Worm (Caenorhabditis elegans): ENCODE measurements around the gene Y56A3A.31.

Y56A3A.31 gene

ce11 chrIII:11974414-11974813, at the start of gene Y56A3A.31:
Gene Y56A3A.31 (plus strand): TSS chrIII:11974477.
- TF ChIP-seq hlh-1 (tag; optimal IDR thresholded peaks at IDR 0.05) (no peak), ceh-39 (tag; optimal IDR thresholded peaks at IDR 0.05) (peak; percentile 61)

- TF ChIP-seq cnd-1 (tag; optimal IDR thresholded peaks at IDR 0.05) (no peak), unc-120 (tag; optimal IDR thresholded peaks at IDR 0.05; ENCODE audit: poor library complexity, severe bottlenecking) (no peak), nhr-237 (tag; optimal IDR thresholded peaks at IDR 0.05) (no peak), nhr-28 (tag; optimal IDR thresholded peaks at IDR 0.05) (no peak), unc-62 (GFP tag; optimal IDR thresholded peaks at IDR 0.05) (no peak), elt-1 (tag; optimal IDR thresholded peaks at IDR 0.05; ENCODE audit: borderline replicate concordance, insufficient read depth) (no peak), ztf-11 (tag; optimal IDR thresholded peaks at IDR 0.05) (no peak), ceh-39 (tag; optimal IDR thresholded peaks at IDR 0.05) (no peak), zip-8 (tag; optimal IDR thresholded peaks at IDR 0.05) (no peak)
Observed at ce11 chrIII:11930899-11931298, 43.4 kb upstream of the Y56A3A.31 start.

ce11 chrIII:11931960-11932359, 42.3 kb upstream of the Y56A3A.31 start:
- peak; percentile 20 for TF ChIP-seq sptf-1 (tag; optimal IDR thresholded peaks at IDR 0.05)
- no peak for TF ChIP-seq tbx-8 (GFP tag; optimal IDR thresholded peaks at IDR 0.05)
- TF ChIP-seq nhr-237 (tag; optimal IDR thresholded peaks at IDR 0.05), result no peak

ce11 chrIII:11933539-11933938, 40.7 kb upstream of the Y56A3A.31 start, which contains the start of gene dolk-1:
Gene dolk-1 (minus strand): TSS chrIII:11933639.
- TF ChIP-seq nhr-76 (tag; optimal IDR thresholded peaks at IDR 0.05) (no peak), snpc-4 (tag; optimal IDR thresholded peaks at IDR 0.05) (no peak), unc-120 (tag; optimal IDR thresholded peaks at IDR 0.05; ENCODE audit: poor library complexity, severe bottlenecking) (no peak), ces-1 (GFP tag; optimal IDR thresholded peaks at IDR 0.05) (no peak), nhr-237 (tag; optimal IDR thresholded peaks at IDR 0.05) (no peak), bed-3 (GFP tag; optimal IDR thresholded peaks at IDR 0.05) (no peak), unc-39 (tag; optimal IDR thresholded peaks at IDR 0.05) (no peak), M03D4.4 (tag; optimal IDR thresholded peaks at IDR 0.05) (no peak)

- peak; percentile 99 for TF ChIP-seq hlh-1 (tag; optimal IDR thresholded peaks at IDR 0.05)
- no peak for TF ChIP-seq flh-1 (GFP tag; optimal IDR thresholded peaks at IDR 0.05)
- no peak for TF ChIP-seq lin-13 (tag; optimal IDR thresholded peaks at IDR 0.05)
- no peak for TF ChIP-seq ceh-83 (GFP tag; optimal IDR thresholded peaks at IDR 0.05)
- TF ChIP-seq ztf-11 (tag; optimal IDR thresholded peaks at IDR 0.05), result no peak
- no peak for TF ChIP-seq nhr-2 (tag; optimal IDR thresholded peaks at IDR 0.05)
- no peak for TF ChIP-seq pha-4 (tag; optimal IDR thresholded peaks at IDR 0.05)
- no peak for TF ChIP-seq ceh-39 (tag; optimal IDR thresholded peaks at IDR 0.05)
- peak; percentile 14 for TF ChIP-seq ces-1 (GFP tag; optimal IDR thresholded peaks at IDR 0.05)
- TF ChIP-seq unc-62 (GFP tag; optimal IDR thresholded peaks at IDR 0.05), result peak; percentile 85
- no peak for TF ChIP-seq sem-2 (GFP tag; optimal IDR thresholded peaks at IDR 0.05)
Observed at ce11 chrIII:11935032-11935947, 39.0 kb upstream of the Y56A3A.31 start.

- TF ChIP-seq cnd-1 (tag; optimal IDR thresholded peaks at IDR 0.05), result no peak
- TF ChIP-seq sem-2 (GFP tag; optimal IDR thresholded peaks at IDR 0.05), result no peak
- peak; percentile 24 for TF ChIP-seq ces-1 (GFP tag; optimal IDR thresholded peaks at IDR 0.05)
- TF ChIP-seq M03D4.4 (tag; optimal IDR thresholded peaks at IDR 0.05), result peak; percentile 54
- peak; percentile 6 for TF ChIP-seq lin-32 (GFP tag; optimal IDR thresholded peaks at IDR 0.05)
- peak; percentile 74 for TF ChIP-seq unc-120 (tag; optimal IDR thresholded peaks at IDR 0.05; ENCODE audit: poor library complexity, severe bottlenecking)
- no peak for TF ChIP-seq lin-13 (tag; optimal IDR thresholded peaks at IDR 0.05)
- TF ChIP-seq ham-2 (GFP tag; optimal IDR thresholded peaks at IDR 0.05), result no peak
- peak; percentile 84 for TF ChIP-seq ceh-83 (GFP tag; optimal IDR thresholded peaks at IDR 0.05)
- no peak for TF ChIP-seq mab-5 (tag; optimal IDR thresholded peaks at IDR 0.05)
- no peak for TF ChIP-seq elt-1 (tag; optimal IDR thresholded peaks at IDR 0.05; ENCODE audit: borderline replicate concordance, insufficient read depth)
- TF ChIP-seq unc-62 (GFP tag; optimal IDR thresholded peaks at IDR 0.05), result no peak
- TF ChIP-seq flh-1 (GFP tag; optimal IDR thresholded peaks at IDR 0.05), result no peak
- TF ChIP-seq drap-1 (GFP tag; optimal IDR thresholded peaks at IDR 0.05), result peak; percentile 22
- no peak for TF ChIP-seq pha-4 (tag; optimal IDR thresholded peaks at IDR 0.05)
- TF ChIP-seq blmp-1 (tag; optimal IDR thresholded peaks at IDR 0.05), result no peak
- no peak for TF ChIP-seq ceh-43 (GFP tag; optimal IDR thresholded peaks at IDR 0.05)
Observed at ce11 chrIII:11935948-11936280, 38.4 kb upstream of the Y56A3A.31 start.
